Fruit fly (Drosophila melanogaster) whole organism, embryonic: ENCODE measurements around the gene CG34125.

Experiments used
- Atf3 ChIP-seq: fragments of 200-800 bp; sonication (Bioruptor generic); optimal IDR thresholded peaks from 3 replicates; lab custom pipeline; 2016; ENCODE audit warnings: missing biosample characterization, missing genetic modification characterization
- BEAF-32 ChIP-seq: fragments of 200-800 bp; sonication (Bioruptor generic); optimal IDR thresholded peaks from 3 replicates; lab custom pipeline; 2017; ENCODE audit warnings: missing biosample characterization, missing genetic modification characterization, mild to moderate bottlenecking, moderate library complexity, missing genetic modification reagents
- CG10147 ChIP-seq: fragments of 200-800 bp; sonication (Bioruptor generic); optimal IDR thresholded peaks from 2 replicates; lab custom pipeline; 2019; ENCODE audit warnings: missing biosample characterization, mild to moderate bottlenecking, missing genetic modification characterization, moderate library complexity
- CG10959 ChIP-seq: fragments of 200-800 bp; sonication (Bioruptor generic); IDR thresholded peaks from 2 replicates; pipeline ENCODE4 v1.3.6; 2022; ENCODE audit warnings: missing biosample characterization, missing genetic modification characterization
- CG12104 ChIP-seq: fragments of 200-800 bp; sonication (Bioruptor generic); optimal IDR thresholded peaks from 3 replicates; lab custom pipeline; 2016; ENCODE audit warnings: missing biosample characterization, missing genetic modification characterization
- CG1233 ChIP-seq: fragments of 200-800 bp; sonication (Bioruptor generic); optimal IDR thresholded peaks from 4 replicates; lab custom pipeline; 2018; ENCODE audit warnings: missing biosample characterization, mild to moderate bottlenecking, missing genetic modification characterization
- CG12659 ChIP-seq: fragments of 200-800 bp; sonication (Bioruptor generic); optimal IDR thresholded peaks from 3 replicates; lab custom pipeline; 2017; ENCODE audit warnings: mild to moderate bottlenecking, missing biosample characterization, missing genetic modification reagents, missing genetic modification characterization
- CG14667 ChIP-seq: fragments of 200-800 bp; sonication (Bioruptor generic); IDR thresholded peaks from 2 replicates; pipeline ENCODE4 v1.3.6; 2022; ENCODE audit warnings: missing biosample characterization, missing genetic modification characterization
- CG15479 ChIP-seq: fragments of 200-800 bp; sonication (Bioruptor generic); optimal IDR thresholded peaks from 3 replicates; lab custom pipeline; 2019; ENCODE audit warnings: missing biosample characterization, mild to moderate bottlenecking, missing genetic modification characterization, moderate library complexity
- CG1603 ChIP-seq: fragments of 200-800 bp; sonication (Bioruptor generic); optimal IDR thresholded peaks from 2 replicates; lab custom pipeline; 2019; ENCODE audit warnings: missing biosample characterization, mild to moderate bottlenecking, missing genetic modification characterization, moderate library complexity
- CG1647 ChIP-seq: fragments of 200-800 bp; sonication (Bioruptor generic); optimal IDR thresholded peaks from 3 replicates; lab custom pipeline; 2016; ENCODE audit warnings: missing biosample characterization, missing genetic modification characterization
- CG18599 ChIP-seq: fragments of 200-800 bp; sonication (Bioruptor generic); optimal IDR thresholded peaks from 3 replicates; lab custom pipeline; 2017; ENCODE audit warnings: missing biosample characterization, missing genetic modification characterization, mild to moderate bottlenecking, moderate library complexity, missing genetic modification reagents
- CG18764 ChIP-seq: fragments of 200-800 bp; sonication (Bioruptor generic); optimal IDR thresholded peaks from 3 replicates; lab custom pipeline; 2016; ENCODE audit warnings: missing biosample characterization, missing genetic modification characterization
- CG30431 ChIP-seq: fragments of 200-800 bp; sonication (Bioruptor generic); optimal IDR thresholded peaks from 2 replicates; lab custom pipeline; 2017; ENCODE audit warnings: missing biosample characterization, missing genetic modification characterization
- CG31224 ChIP-seq: fragments of 200-800 bp; sonication (Bioruptor generic); IDR thresholded peaks from 2 replicates; pipeline ENCODE4 v1.3.6; 2022; ENCODE audit warnings: missing biosample characterization, missing genetic modification characterization
- CG31441 ChIP-seq: fragments of 200-800 bp; sonication (Bioruptor generic); IDR thresholded peaks from 2 replicates; pipeline ENCODE4 v1.3.6; 2022; ENCODE audit warnings: missing biosample characterization, missing genetic modification characterization
- CG3163 ChIP-seq: fragments of 200-800 bp; sonication (Bioruptor generic); optimal IDR thresholded peaks from 3 replicates; lab custom pipeline; 2016; ENCODE audit warnings: missing biosample characterization, missing genetic modification characterization
- CG32772 ChIP-seq: fragments of 200-800 bp; sonication (Bioruptor generic); IDR thresholded peaks from 2 replicates; pipeline ENCODE4 v1.3.6; 2022; ENCODE audit warnings: missing biosample characterization, missing genetic modification characterization
- CG6254 ChIP-seq: fragments of 200-800 bp; sonication (Bioruptor generic); optimal IDR thresholded peaks from 3 replicates; lab custom pipeline; 2017; ENCODE audit warnings: mild to moderate bottlenecking, missing biosample characterization, missing genetic modification reagents, missing genetic modification characterization
- CG6689 ChIP-seq: fragments of 200-800 bp; sonication (Bioruptor generic); IDR thresholded peaks from 2 replicates; pipeline ENCODE4 v1.3.6; 2022; ENCODE audit warnings: missing biosample characterization, missing genetic modification characterization
- CG6765 ChIP-seq: fragments of 200-800 bp; sonication (Bioruptor generic); optimal IDR thresholded peaks from 3 replicates; lab custom pipeline; 2017; ENCODE audit warnings: missing biosample characterization, mild to moderate bottlenecking, missing genetic modification characterization
- CG9437 ChIP-seq: fragments of 200-800 bp; sonication (Bioruptor generic); optimal IDR thresholded peaks from 2 replicates; lab custom pipeline; 2018; ENCODE audit warnings: missing biosample characterization, mild to moderate bottlenecking, missing genetic modification characterization
- CoRest ChIP-seq: fragments of 200-800 bp; sonication (Bioruptor generic); optimal IDR thresholded peaks from 3 replicates; lab custom pipeline; 2018; ENCODE audit warnings: missing biosample characterization, mild to moderate bottlenecking, missing genetic modification characterization, moderate library complexity
- Dek ChIP-seq: fragments of 200-800 bp; sonication (Bioruptor generic); optimal IDR thresholded peaks from 3 replicates; lab custom pipeline; 2019; ENCODE audit warnings: missing biosample characterization, mild to moderate bottlenecking, missing genetic modification characterization, moderate library complexity
- Dip3 ChIP-seq: fragments of 200-800 bp; sonication (Bioruptor generic); optimal IDR thresholded peaks from 3 replicates; lab custom pipeline; 2016; ENCODE audit warnings: missing biosample characterization, missing genetic modification characterization
- NFAT ChIP-seq: fragments of 200-800 bp; sonication (Bioruptor generic); IDR thresholded peaks from 2 replicates; pipeline ENCODE4 v1.3.6; 2022; ENCODE audit warnings: missing biosample characterization, missing genetic modification characterization
- Opbp ChIP-seq: fragments of 200-800 bp; sonication (Bioruptor generic); IDR thresholded peaks from 3 replicates; pipeline ENCODE4 v1.3.6; 2022; ENCODE audit warnings: missing biosample characterization, missing genetic modification characterization; ENCODE audit not compliant: partially characterized antibody
- Optix ChIP-seq: fragments of 200-800 bp; sonication (Bioruptor generic); IDR thresholded peaks from 3 replicates; pipeline ENCODE4 v1.3.6; 2022; ENCODE audit warnings: missing biosample characterization, missing genetic modification characterization
- Ptx1 ChIP-seq: fragments of 200-800 bp; sonication (Bioruptor generic); IDR thresholded peaks from 2 replicates; pipeline ENCODE4 v1.3.6; 2022; ENCODE audit warnings: missing biosample characterization, missing genetic modification characterization
- Sry-β ChIP-seq: fragments of 200-800 bp; sonication (Bioruptor generic); optimal IDR thresholded peaks from 2 replicates; lab custom pipeline; 2018; ENCODE audit warnings: missing biosample characterization, mild to moderate bottlenecking, missing genetic modification characterization, moderate library complexity
- YL-1 ChIP-seq: fragments of 200-800 bp; sonication (Bioruptor generic); optimal IDR thresholded peaks from 3 replicates; lab custom pipeline; 2017; ENCODE audit warnings: missing biosample characterization, mild to moderate bottlenecking, missing genetic modification characterization
- bigmax ChIP-seq: fragments of 200-800 bp; sonication (Bioruptor generic); optimal IDR thresholded peaks from 2 replicates; lab custom pipeline; 2018; ENCODE audit warnings: missing biosample characterization, mild to moderate bottlenecking, missing genetic modification characterization
- bsh ChIP-seq, 2 experiments: fragments of 200-800 bp; sonication (Bioruptor generic); optimal IDR thresholded peaks; 2 replicates each; lab custom pipeline; 2017 to 2018; ENCODE audit warnings: mild to moderate bottlenecking in 2 of 2, missing biosample characterization in 2 of 2, missing genetic modification characterization in 2 of 2, moderate library complexity in 1 of 2
- btn ChIP-seq: fragments of 200-800 bp; sonication (Bioruptor generic); optimal IDR thresholded peaks from 2 replicates; lab custom pipeline; 2016; ENCODE audit warnings: missing biosample characterization, missing genetic modification characterization
- chm ChIP-seq: fragments of 200-800 bp; sonication (Bioruptor generic); IDR thresholded peaks from 2 replicates; pipeline ENCODE4 v1.3.6; 2022; ENCODE audit warnings: missing biosample characterization, missing genetic modification characterization
- crp ChIP-seq, 2 experiments: fragments of 200-800 bp; sonication (Bioruptor generic); optimal IDR thresholded peaks; 2 replicates in 1 of 2; 3 replicates in 1 of 2; lab custom pipeline; 2017; ENCODE audit warnings: missing biosample characterization in 2 of 2, missing genetic modification characterization in 2 of 2, mild to moderate bottlenecking in 1 of 2, moderate library complexity in 1 of 2
- exex ChIP-seq: fragments of 200-800 bp; sonication (Bioruptor generic); optimal IDR thresholded peaks from 4 replicates; lab custom pipeline; 2018; ENCODE audit warnings: missing biosample characterization, mild to moderate bottlenecking, missing genetic modification characterization, moderate library complexity
- fd64A ChIP-seq: fragments of 200-800 bp; sonication (Bioruptor generic); optimal IDR thresholded peaks from 3 replicates; lab custom pipeline; 2018; ENCODE audit warnings: missing biosample characterization, mild to moderate bottlenecking, missing genetic modification characterization
- fu2 ChIP-seq: fragments of 200-800 bp; sonication (Bioruptor generic); optimal IDR thresholded peaks from 2 replicates; lab custom pipeline; 2016; ENCODE audit warnings: missing biosample characterization, missing genetic modification characterization
- gem ChIP-seq: fragments of 200-800 bp; sonication (Bioruptor generic); optimal IDR thresholded peaks from 2 replicates; lab custom pipeline; 2019; ENCODE audit warnings: missing biosample characterization, mild to moderate bottlenecking, missing genetic modification characterization, moderate library complexity
- kni ChIP-seq: fragments of 200-800 bp; sonication (Bioruptor generic); optimal IDR thresholded peaks from 3 replicates; lab custom pipeline; 2017; ENCODE audit warnings: mild to moderate bottlenecking, missing biosample characterization, missing genetic modification reagents, missing genetic modification characterization
- nerfin-1 ChIP-seq: fragments of 200-800 bp; sonication (Bioruptor generic); optimal IDR thresholded peaks from 3 replicates; lab custom pipeline; 2019; ENCODE audit warnings: missing biosample characterization, mild to moderate bottlenecking, missing genetic modification characterization, moderate library complexity
- pho ChIP-seq: fragments of 200-800 bp; sonication (Bioruptor generic); optimal IDR thresholded peaks from 2 replicates; lab custom pipeline; 2016; ENCODE audit warnings: missing biosample characterization, missing genetic modification characterization
- pzg ChIP-seq: fragments of 200-800 bp; sonication (Bioruptor generic); optimal IDR thresholded peaks from 3 replicates; lab custom pipeline; 2018; ENCODE audit warnings: missing biosample characterization, mild to moderate bottlenecking, missing genetic modification characterization, moderate library complexity
- row ChIP-seq: fragments of 200-800 bp; sonication (Bioruptor generic); IDR thresholded peaks from 3 replicates; pipeline ENCODE4 v1.3.6; 2022; ENCODE audit warnings: missing biosample characterization, missing genetic modification characterization
- so ChIP-seq: fragments of 200-800 bp; sonication (Bioruptor generic); IDR thresholded peaks from 3 replicates; pipeline ENCODE4 v1.3.6; 2022; ENCODE audit warnings: missing biosample characterization, missing genetic modification characterization
- toy ChIP-seq: fragments of 200-800 bp; sonication (Bioruptor generic); IDR thresholded peaks from 2 replicates; pipeline ENCODE4 v1.3.6; 2022; ENCODE audit warnings: missing biosample characterization, missing genetic modification characterization
- unpg ChIP-seq: fragments of 200-800 bp; sonication (Bioruptor generic); optimal IDR thresholded peaks from 3 replicates; lab custom pipeline; 2018; ENCODE audit warnings: missing biosample characterization, mild to moderate bottlenecking, missing genetic modification characterization, moderate library complexity
- wek ChIP-seq: fragments of 200-800 bp; sonication (Bioruptor generic); optimal IDR thresholded peaks from 3 replicates; lab custom pipeline; 2018; ENCODE audit warnings: missing biosample characterization, mild to moderate bottlenecking, missing genetic modification characterization, moderate library complexity

The CG34125 gene

dm6 chr2L:4973731-4974415 is 8.4 kb downstream of the CG34125 start, which contains the start of gene mRpL28 (continued):
- TF ChIP-seq gem (tag; lab: Kevin White, UChicago) (no peak), row (peak; percentile 74), CG30431 (no peak), CG31224 (GFP tag; lab: Robert Waterston, UW) (no peak), Ptx1 (GFP tag; lab: Robert Waterston, UW) (0 out of 2 replicates have a peak, but pooled peaks have one; percentile 36), fu2 (no peak), Optix (GFP tag; lab: Robert Waterston, UW) (no peak), toy (no peak), BEAF-32 (GFP tag; lab: Kevin White, UChicago) (peak; percentile 40), CG3163 (GFP tag; lab: Kevin White, UChicago) (no peak), CG12659 (GFP tag; lab: Kevin White, UChicago) (peak; percentile 58), CG9437 (GFP tag; lab: Kevin White, UChicago) (peak; percentile 28), so (GFP tag; lab: Robert Waterston, UW) (no peak), Atf3 (GFP tag; lab: Kevin White, UChicago) (no peak), bsh (GFP tag; optimal IDR thresholded peaks at IDR 0.05; lab: Kevin White, UChicago) (peak in 1 of 2 experiments; percentile 18), CG32772 (no peak), nerfin-1 (tag; lab: Kevin White, UChicago) (no peak), crp (GFP tag; optimal IDR thresholded peaks at IDR 0.05; lab: Kevin White, UChicago) (peak; percentile 55 to 95), CG10147 (GFP tag; lab: Kevin White, UChicago) (peak; percentile 12), CG6689 (GFP tag; lab: Robert Waterston, UW) (0 out of 2 replicates have a peak, but pooled peaks have one; percentile 4), CoRest (peak; percentile 26), NFAT (GFP tag; lab: Robert Waterston, UW) (no peak), CG6254 (GFP tag; lab: Kevin White, UChicago) (no peak), CG14667 (GFP tag; lab: Robert Waterston, UW) (no peak), btn (GFP tag; lab: Kevin White, UChicago) (no peak), CG12104 (GFP tag; lab: Kevin White, UChicago) (no peak), pzg (GFP tag; lab: Kevin White, UChicago) (peak; percentile 44), CG1233 (GFP tag; lab: Kevin White, UChicago) (no peak), kni (GFP tag; lab: Kevin White, UChicago) (no peak), exex (tag; lab: Kevin White, UChicago) (no peak), pho (GFP tag; lab: Kevin White, UChicago) (no peak), chm (peak; percentile 20; the same call in 1 of the 2 replicates), CG10959 (no peak), bigmax (GFP tag; lab: Kevin White, UChicago) (no peak), wek (GFP tag; lab: Kevin White, UChicago) (no peak), CG1647 (GFP tag; lab: Kevin White, UChicago) (no peak), CG18764 (GFP tag; lab: Kevin White, UChicago) (no peak), Sry-β (peak; percentile 10), fd64A (no peak), CG6765 (GFP tag; lab: Kevin White, UChicago) (no peak), Dek (tag; lab: Kevin White, UChicago) (no peak), Opbp (GFP tag; lab: Robert Waterston, UW) (peak; percentile 40; the same call in 1 of the 3 replicates), unpg (GFP tag; lab: Kevin White, UChicago) (peak; percentile 20), CG31441 (GFP tag; lab: Robert Waterston, UW) (no peak), CG18599 (GFP tag; lab: Kevin White, UChicago) (no peak), Dip3 (GFP tag; lab: Kevin White, UChicago) (peak; percentile 26), CG1603 (tag; lab: Kevin White, UChicago) (peak; percentile 42), YL-1 (GFP tag; lab: Kevin White, UChicago) (peak; percentile 89), CG15479 (peak; percentile 7)
